Worm (Caenorhabditis elegans): ENCODE measurements around the gene best-19.

Gene best-19

DNA sequence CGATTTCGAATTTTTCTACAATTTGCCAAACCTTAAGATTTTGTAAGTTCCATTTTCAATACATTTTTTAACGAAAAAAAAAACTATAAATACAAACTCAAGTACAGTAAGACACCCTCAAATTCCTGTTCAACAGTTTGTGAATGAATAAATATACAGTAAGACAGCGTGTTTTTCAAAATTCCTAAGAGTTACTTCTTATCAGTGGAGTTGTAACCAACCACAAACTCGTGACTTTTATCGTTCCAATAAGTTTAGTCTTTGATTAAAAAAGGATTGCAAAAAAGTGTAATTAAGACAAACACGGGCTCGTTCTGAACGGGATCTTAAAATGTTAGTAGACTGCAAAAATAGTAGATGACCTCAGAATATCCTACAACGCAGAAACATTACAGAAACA, 8.3 kb upstream of the best-19 start:
- TF ChIP-seq sma-9 (GFP tag; optimal IDR thresholded peaks at IDR 0.05), result peak; percentile 17
- no peak for TF ChIP-seq sma-9 (tag; optimal IDR thresholded peaks at IDR 0.05)
- no peak for TF ChIP-seq nhr-12 (tag; optimal IDR thresholded peaks at IDR 0.05)
- TF ChIP-seq gmeb-1 (tag; optimal IDR thresholded peaks at IDR 0.05), result peak; percentile 46
- no peak for TF ChIP-seq nhr-25 (tag; optimal IDR thresholded peaks at IDR 0.05)
- TF ChIP-seq lsy-2 (tag; optimal IDR thresholded peaks at IDR 0.05), result peak in 1 of 2 experiments; percentile 11

DNA sequence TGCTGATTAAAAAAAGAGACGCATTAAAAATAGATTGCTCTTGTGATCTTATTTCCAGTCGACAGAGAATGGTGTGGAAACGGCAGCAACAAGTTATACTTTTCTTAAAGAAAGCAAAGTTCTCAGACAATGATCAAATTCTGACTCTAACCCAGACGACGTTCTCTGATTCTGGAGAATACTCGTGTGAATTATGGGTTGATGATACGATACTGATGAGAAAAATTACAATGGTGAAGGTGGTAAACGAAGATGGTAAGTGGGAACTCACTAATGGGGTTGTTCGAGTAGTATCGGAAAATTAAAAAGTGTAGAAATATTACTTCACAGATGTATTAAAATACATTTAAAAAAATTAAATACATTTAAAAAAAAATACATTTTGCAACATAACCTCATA, 5.2 kb upstream of the best-19 start:
- no peak for TF ChIP-seq nhr-77 (tag; optimal IDR thresholded peaks at IDR 0.05)
- TF ChIP-seq unc-39 (tag; optimal IDR thresholded peaks at IDR 0.05), result no peak
- no peak for TF ChIP-seq sem-4 (tag; optimal IDR thresholded peaks at IDR 0.05)
- TF ChIP-seq blmp-1 (tag; optimal IDR thresholded peaks at IDR 0.05; ENCODE audit: insufficient read depth), result no peak
- no peak for TF ChIP-seq egl-27 (tag; optimal IDR thresholded peaks at IDR 0.05)
- TF ChIP-seq ztf-1 (GFP tag; conservative IDR thresholded peaks at IDR 0.05), result no peak
- no peak for TF ChIP-seq snpc-4 (tag; optimal IDR thresholded peaks at IDR 0.05)
- TF ChIP-seq gmeb-1 (tag; optimal IDR thresholded peaks at IDR 0.05), result no peak
- TF ChIP-seq fos-1 (tag; optimal IDR thresholded peaks at IDR 0.05), result no peak
- TF ChIP-seq Y55F3AM.14 (GFP tag; optimal IDR thresholded peaks at IDR 0.05), result no peak
- no peak for TF ChIP-seq R02D3.7 (tag; optimal IDR thresholded peaks at IDR 0.05)
- TF ChIP-seq nhr-237 (tag; optimal IDR thresholded peaks at IDR 0.05), result no peak
- no peak for TF ChIP-seq ZK546.5 (tag; optimal IDR thresholded peaks at IDR 0.05)
- TF ChIP-seq crh-2 (tag; optimal IDR thresholded peaks at IDR 0.05), result no peak
- no peak for TF ChIP-seq sma-9 (GFP tag; optimal IDR thresholded peaks at IDR 0.05)
- no peak for TF ChIP-seq sma-9 (tag; optimal IDR thresholded peaks at IDR 0.05)
- TF ChIP-seq unc-55 (GFP tag; optimal IDR thresholded peaks at IDR 0.05), result no peak
- no peak for TF ChIP-seq lin-39 (tag; optimal IDR thresholded peaks at IDR 0.05)
- no peak for TF ChIP-seq nhr-6 (tag; optimal IDR thresholded peaks at IDR 0.05)
- no peak for TF ChIP-seq nhr-21 (tag; optimal IDR thresholded peaks at IDR 0.05)

DNA sequence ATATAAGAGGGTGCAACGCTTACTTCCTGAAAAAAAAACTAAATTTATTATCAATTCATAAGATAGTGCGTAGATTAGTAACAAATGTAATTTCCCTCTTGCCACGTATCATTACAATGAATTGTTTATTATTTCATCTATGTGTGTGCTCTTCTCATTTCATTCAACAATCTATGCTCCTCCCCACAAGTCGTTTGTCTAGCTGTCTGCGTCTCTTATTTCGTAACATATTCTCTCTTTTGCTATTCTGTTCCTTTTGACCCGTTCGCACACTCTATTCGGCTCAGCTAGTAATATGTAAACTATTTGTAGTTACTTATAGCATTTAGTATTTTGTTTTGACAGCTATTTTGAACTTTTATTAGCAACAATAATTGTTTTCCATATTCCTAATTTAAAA, 1.4 kb upstream of the best-19 start:
- TF ChIP-seq snpc-4 (tag; optimal IDR thresholded peaks at IDR 0.05) (no peak), ceh-16 (tag; optimal IDR thresholded peaks at IDR 0.05) (no peak), elt-1 (tag; optimal IDR thresholded peaks at IDR 0.05) (no peak), sma-9 (GFP tag; optimal IDR thresholded peaks at IDR 0.05) (peak; percentile 15), sma-9 (tag; optimal IDR thresholded peaks at IDR 0.05) (no peak), crh-2 (tag; optimal IDR thresholded peaks at IDR 0.05) (peak; percentile 67), zag-1 (tag; optimal IDR thresholded peaks at IDR 0.05) (no peak), egl-27 (tag; optimal IDR thresholded peaks at IDR 0.05) (no peak), lin-13 (GFP tag; optimal IDR thresholded peaks at IDR 0.05) (no peak), C34F6.9 (tag; optimal IDR thresholded peaks at IDR 0.05) (peak; percentile 29)

DNA sequence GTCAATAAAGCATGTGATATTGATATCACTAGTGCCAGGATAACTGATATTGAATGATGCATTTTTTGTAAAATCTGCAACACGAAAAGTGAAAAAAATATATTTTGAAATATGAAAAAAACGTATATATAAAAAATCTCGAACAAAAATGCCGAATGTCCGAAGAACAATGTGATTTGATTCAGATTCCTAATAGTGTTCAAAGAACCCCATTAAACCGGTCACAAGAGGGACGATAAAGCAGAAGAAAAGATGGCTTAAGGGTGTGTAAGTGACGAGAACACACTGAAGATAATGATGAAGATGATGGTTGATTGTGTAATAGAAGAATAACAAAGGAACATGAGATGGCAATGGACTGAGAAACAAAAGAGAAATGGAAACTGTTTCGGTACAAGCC, 4.6 kb downstream of the best-19 start, which contains the start of gene T21D12.14:
Gene T21D12.14, minus strand, starts transcription at position 101 of the 400 bp plus-strand sequence.
- no peak for TF ChIP-seq nhr-77 (tag; optimal IDR thresholded peaks at IDR 0.05)
- TF ChIP-seq gmeb-1 (tag; optimal IDR thresholded peaks at IDR 0.05), result no peak
- TF ChIP-seq sma-9 (GFP tag; optimal IDR thresholded peaks at IDR 0.05), result no peak
- TF ChIP-seq sma-9 (tag; optimal IDR thresholded peaks at IDR 0.05), result no peak
- no peak for TF ChIP-seq blmp-1 (tag; optimal IDR thresholded peaks at IDR 0.05; ENCODE audit: insufficient read depth)
- TF ChIP-seq crh-2 (tag; optimal IDR thresholded peaks at IDR 0.05), result no peak
- no peak for TF ChIP-seq dmd-4 (tag; optimal IDR thresholded peaks at IDR 0.05)
- TF ChIP-seq F13H6.1 (tag; optimal IDR thresholded peaks at IDR 0.05), result no peak

DNA sequence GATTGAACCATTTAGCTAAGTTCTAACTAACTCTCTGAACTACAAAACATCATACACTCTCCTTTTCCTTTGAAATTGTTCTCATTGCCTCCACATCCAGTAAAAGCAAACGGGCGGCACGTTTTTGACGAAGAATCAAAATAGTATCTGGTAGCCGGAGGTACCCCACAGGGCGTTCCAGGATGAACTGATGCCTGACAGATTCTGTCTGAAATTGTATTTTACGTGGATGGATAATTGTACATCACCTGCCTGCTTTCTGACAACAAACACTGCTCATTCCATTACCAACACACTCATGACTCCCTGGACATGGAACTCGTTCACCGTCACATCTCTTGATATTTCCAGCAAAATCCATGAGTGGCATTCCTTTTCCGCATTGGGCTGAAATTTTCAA, 6.9 kb downstream of the best-19 start:
- TF ChIP-seq nhr-25 (tag; optimal IDR thresholded peaks at IDR 0.05) (no peak), nhr-10 (tag; optimal IDR thresholded peaks at IDR 0.05) (no peak), lin-11 (tag; optimal IDR thresholded peaks at IDR 0.05) (no peak), lsy-2 (tag; optimal IDR thresholded peaks at IDR 0.05) (no peak), sem-4 (tag; optimal IDR thresholded peaks at IDR 0.05) (no peak), aly-2 (tag; optimal IDR thresholded peaks at IDR 0.05) (no peak), blmp-1 (tag; optimal IDR thresholded peaks at IDR 0.05; ENCODE audit: insufficient read depth) (no peak), mdl-1 (tag; optimal IDR thresholded peaks at IDR 0.05) (no peak), fos-1 (tag; optimal IDR thresholded peaks at IDR 0.05) (no peak), elt-3 (tag; optimal IDR thresholded peaks at IDR 0.05) (no peak), nhr-129 (tag; optimal IDR thresholded peaks at IDR 0.05) (no peak), F13H6.1 (tag; optimal IDR thresholded peaks at IDR 0.05) (no peak), snpc-4 (tag; optimal IDR thresholded peaks at IDR 0.05) (no peak), crh-2 (tag; optimal IDR thresholded peaks at IDR 0.05) (no peak), nhr-21 (tag; optimal IDR thresholded peaks at IDR 0.05) (no peak), unc-55 (GFP tag; optimal IDR thresholded peaks at IDR 0.05) (no peak), sma-9 (GFP tag; optimal IDR thresholded peaks at IDR 0.05) (no peak), sma-9 (tag; optimal IDR thresholded peaks at IDR 0.05) (no peak)

Data from whole organism, L2 larva.